Worm (Caenorhabditis elegans) whole organism, L2 larva: ENCODE results near the gene sru-8.

Source experiments
- C34F6.9 ChIP-seq: fragments of 150-350 bp; optimal IDR thresholded peaks from 2 replicates; lab custom pipeline; 2014; ENCODE audit warnings: missing biosample characterization, missing genetic modification characterization
- R02D3.7 ChIP-seq: fragments of 150-350 bp; optimal IDR thresholded peaks from 2 replicates; lab custom pipeline; 2014; ENCODE audit warnings: missing biosample characterization, missing genetic modification characterization
- Y55F3AM.14 ChIP-seq: fragments of 200-800 bp; sonication (Bioruptor generic); optimal IDR thresholded peaks from 2 replicates; lab custom pipeline; 2018; ENCODE audit warnings: mild to moderate bottlenecking, missing genetic modification characterization, missing compliant biosample characterization
- alr-1 ChIP-seq: fragments of 150-350 bp; optimal IDR thresholded peaks from 2 replicates; lab custom pipeline; 2014; ENCODE audit warnings: missing biosample characterization, missing genetic modification characterization
- aly-2 ChIP-seq: fragments of 150-350 bp; optimal IDR thresholded peaks from 2 replicates; lab custom pipeline; 2014; ENCODE audit warnings: missing biosample characterization, missing genetic modification characterization
- blmp-1 ChIP-seq: sonication (generic microtip); optimal IDR thresholded peaks from 2 replicates; lab custom pipeline; 2017; ENCODE audit warnings: missing genetic modification characterization, mild to moderate bottlenecking, missing compliant biosample characterization, antibody characterized with exemption, moderate library complexity; ENCODE audit not compliant: insufficient read depth
- ceh-16 ChIP-seq: fragments of 150-350 bp; optimal IDR thresholded peaks from 2 replicates; lab custom pipeline; 2014; ENCODE audit warnings: missing biosample characterization, missing genetic modification characterization
- ceh-82 ChIP-seq: fragments of 150-350 bp; optimal IDR thresholded peaks from 2 replicates; lab custom pipeline; 2014; ENCODE audit warnings: missing biosample characterization, missing genetic modification characterization
- crh-2 ChIP-seq: sonication (generic microtip); optimal IDR thresholded peaks from 2 replicates; lab custom pipeline; 2017; ENCODE audit warnings: missing biosample characterization, missing genetic modification characterization
- dmd-4 ChIP-seq: sonication (generic microtip); optimal IDR thresholded peaks from 2 replicates; lab custom pipeline; 2017; ENCODE audit warnings: missing biosample characterization, missing genetic modification characterization
- egl-27 ChIP-seq: sonication (generic microtip); optimal IDR thresholded peaks from 3 replicates; lab custom pipeline; 2017; ENCODE audit warnings: missing biosample characterization, missing genetic modification reagents, missing genetic modification characterization
- elt-1 ChIP-seq: fragments of 150-350 bp; optimal IDR thresholded peaks from 2 replicates; lab custom pipeline; 2014; ENCODE audit warnings: missing biosample characterization, missing genetic modification characterization
- elt-3 ChIP-seq: sonication (generic microtip); optimal IDR thresholded peaks from 2 replicates; lab custom pipeline; 2017; ENCODE audit warnings: missing biosample characterization, missing genetic modification characterization
- fos-1 ChIP-seq: fragments of 150-350 bp; optimal IDR thresholded peaks from 2 replicates; lab custom pipeline; 2014; ENCODE audit warnings: missing biosample characterization, missing genetic modification characterization
- lin-11 ChIP-seq: fragments of 150-350 bp; sonication (generic microtip); optimal IDR thresholded peaks from 2 replicates; lab custom pipeline; 2014; ENCODE audit warnings: missing biosample characterization, missing genetic modification characterization, inconsistent platforms, mixed read lengths
- lin-13 ChIP-seq: fragments of 150-350 bp; optimal IDR thresholded peaks from 2 replicates; lab custom pipeline; 2014; ENCODE audit warnings: missing biosample characterization, missing genetic modification reagents, missing genetic modification characterization
- lin-39 ChIP-seq: fragments of 150-350 bp; optimal IDR thresholded peaks from 2 replicates; lab custom pipeline; 2014; ENCODE audit warnings: missing biosample characterization, missing genetic modification reagents, missing genetic modification characterization
- lsy-2 ChIP-seq, 2 experiments: fragments of 150-350 bp in 1 of 2; sonication (generic microtip) in 1 of 2; optimal IDR thresholded peaks; 2 replicates each; lab custom pipeline; 2014 to 2017; ENCODE audit warnings: missing biosample characterization in 2 of 2, missing genetic modification characterization in 2 of 2
- mab-5 ChIP-seq: fragments of 150-350 bp; optimal IDR thresholded peaks from 2 replicates; lab custom pipeline; 2014; ENCODE audit warnings: missing biosample characterization, missing genetic modification characterization
- mdl-1 ChIP-seq, 2 experiments: fragments of 150-350 bp in 1 of 2; sonication (generic microtip) in 1 of 2; optimal IDR thresholded peaks; 2 replicates each; lab custom pipeline; 2017; ENCODE audit warnings: missing biosample characterization in 2 of 2, missing genetic modification characterization in 2 of 2
- nhr-10 ChIP-seq: sonication (generic microtip); optimal IDR thresholded peaks from 2 replicates; lab custom pipeline; 2017; ENCODE audit warnings: missing biosample characterization, missing genetic modification characterization
- nhr-11 ChIP-seq: fragments of 150-350 bp; optimal IDR thresholded peaks from 2 replicates; lab custom pipeline; 2014; ENCODE audit warnings: missing biosample characterization, missing genetic modification characterization
- nhr-12 ChIP-seq: fragments of 150-350 bp; optimal IDR thresholded peaks from 2 replicates; lab custom pipeline; 2014; ENCODE audit warnings: missing biosample characterization, missing genetic modification characterization
- nhr-129 ChIP-seq: fragments of 150-350 bp; optimal IDR thresholded peaks from 2 replicates; lab custom pipeline; 2014; ENCODE audit warnings: missing biosample characterization, missing genetic modification characterization
- nhr-21 ChIP-seq: fragments of 150-350 bp; optimal IDR thresholded peaks from 2 replicates; lab custom pipeline; 2014; ENCODE audit warnings: missing biosample characterization, missing genetic modification characterization
- nhr-23 ChIP-seq: fragments of 150-350 bp; optimal IDR thresholded peaks from 2 replicates; lab custom pipeline; 2014; ENCODE audit warnings: missing biosample characterization, missing genetic modification reagents, missing genetic modification characterization
- nhr-237 ChIP-seq: fragments of 150-350 bp; optimal IDR thresholded peaks from 2 replicates; lab custom pipeline; 2014; ENCODE audit warnings: missing biosample characterization, missing genetic modification characterization
- nhr-6 ChIP-seq: fragments of 150-350 bp; optimal IDR thresholded peaks from 2 replicates; lab custom pipeline; 2014; ENCODE audit warnings: missing biosample characterization, missing genetic modification characterization
- nhr-77 ChIP-seq: fragments of 150-350 bp; optimal IDR thresholded peaks from 2 replicates; lab custom pipeline; 2014; ENCODE audit warnings: missing biosample characterization, missing genetic modification characterization
- peb-1 ChIP-seq: fragments of 150-350 bp; optimal IDR thresholded peaks from 2 replicates; lab custom pipeline; 2014; ENCODE audit warnings: missing biosample characterization, missing genetic modification characterization
- sem-4 ChIP-seq: fragments of 150-350 bp; optimal IDR thresholded peaks from 2 replicates; lab custom pipeline; 2014; ENCODE audit warnings: missing biosample characterization, missing genetic modification reagents, missing genetic modification characterization
- skn-1 ChIP-seq: sonication (generic microtip); optimal IDR thresholded peaks from 2 replicates; lab custom pipeline; 2017; ENCODE audit warnings: missing biosample characterization, missing genetic modification characterization
- sma-3 ChIP-seq: sonication (generic microtip); optimal IDR thresholded peaks from 2 replicates; lab custom pipeline; 2016; ENCODE audit warnings: missing genetic modification reagents, missing genetic modification characterization, missing compliant biosample characterization
- sma-9 ChIP-seq, 2 experiments: fragments of 150-350 bp in 1 of 2; sonication (generic microtip) in 1 of 2; optimal IDR thresholded peaks; 2 replicates each; lab custom pipeline; 2014 to 2016; ENCODE audit warnings: missing genetic modification characterization in 2 of 2, mild to moderate bottlenecking in 1 of 2, missing biosample characterization in 1 of 2, missing compliant biosample characterization in 1 of 2, missing genetic modification reagents in 1 of 2, moderate library complexity in 1 of 2
- snpc-4 ChIP-seq: fragments of 150-350 bp; optimal IDR thresholded peaks from 2 replicates; lab custom pipeline; 2014; ENCODE audit warnings: missing biosample characterization, missing genetic modification characterization
- unc-39 ChIP-seq: fragments of 150-350 bp; optimal IDR thresholded peaks from 2 replicates; lab custom pipeline; 2014; ENCODE audit warnings: missing biosample characterization, missing genetic modification characterization
- unc-55 ChIP-seq: fragments of 150-350 bp; sonication (generic microtip); optimal IDR thresholded peaks from 3 replicates; lab custom pipeline; 2014; ENCODE audit warnings: missing biosample characterization, missing genetic modification reagents, missing genetic modification characterization
- unc-62 ChIP-seq: fragments of 150-350 bp; optimal IDR thresholded peaks from 2 replicates; lab custom pipeline; 2014; ENCODE audit warnings: missing biosample characterization, missing genetic modification reagents, missing genetic modification characterization
- zag-1 ChIP-seq: fragments of 150-350 bp; optimal IDR thresholded peaks from 2 replicates; lab custom pipeline; 2014; ENCODE audit warnings: missing biosample characterization, missing genetic modification characterization
- ztf-1 ChIP-seq: fragments of 200-800 bp; sonication (Bioruptor generic); conservative IDR thresholded peaks from 2 replicates; pipeline ENCODE4 v1.3.6; 2022; ENCODE audit warnings: missing genetic modification characterization, missing compliant biosample characterization
- ztf-4 ChIP-seq: fragments of 150-350 bp; optimal IDR thresholded peaks from 2 replicates; lab custom pipeline; 2014; ENCODE audit warnings: missing biosample characterization, missing genetic modification characterization

Gene sru-8

DNA sequence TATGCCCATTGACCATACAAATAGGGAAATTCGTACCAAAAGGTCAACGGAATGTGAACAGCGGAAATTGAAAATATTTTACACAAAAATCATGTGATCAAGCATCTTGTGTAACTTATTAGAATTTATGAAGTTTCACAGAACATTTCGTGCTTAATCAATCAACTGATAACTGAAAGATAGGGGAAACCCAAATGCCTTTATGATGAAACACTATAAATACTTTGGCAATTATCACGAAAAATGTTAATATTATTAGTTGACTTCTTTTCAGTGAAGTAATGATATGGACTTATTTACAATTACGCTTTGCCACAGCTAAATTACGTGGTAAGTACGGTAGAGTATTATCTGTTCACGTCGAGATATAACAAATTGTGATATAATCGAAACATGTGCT, 13.3 kb downstream of the sru-8 start:
- TF ChIP-seq fos-1 (tag; lab: Kevin White, UChicago) (peak; percentile 6), ceh-16 (tag; lab: Kevin White, UChicago) (no peak), ceh-82 (tag; lab: Kevin White, UChicago) (no peak), ztf-4 (tag; lab: Kevin White, UChicago) (no peak), nhr-77 (tag; lab: Kevin White, UChicago) (no peak), zag-1 (tag; lab: Kevin White, UChicago) (no peak), skn-1 (tag; lab: Kevin White, UChicago) (no peak), sma-9 (GFP tag; optimal IDR thresholded peaks at IDR 0.05; lab: Kevin White, UChicago) (peak; percentile 7), sma-9 (tag; optimal IDR thresholded peaks at IDR 0.05; lab: Kevin White, UChicago) (no peak), sma-3 (GFP tag; lab: Kevin White, UChicago) (no peak), unc-55 (GFP tag; lab: Kevin White, UChicago) (no peak), nhr-237 (no peak), blmp-1 (tag; lab: Kevin White, UChicago) (no peak), sem-4 (tag; lab: Kevin White, UChicago) (no peak), nhr-10 (tag; lab: Kevin White, UChicago) (no peak), crh-2 (tag; lab: Kevin White, UChicago) (peak; percentile 39), mab-5 (tag; lab: Kevin White, UChicago) (no peak), alr-1 (tag; lab: Kevin White, UChicago) (no peak), C34F6.9 (no peak)

DNA sequence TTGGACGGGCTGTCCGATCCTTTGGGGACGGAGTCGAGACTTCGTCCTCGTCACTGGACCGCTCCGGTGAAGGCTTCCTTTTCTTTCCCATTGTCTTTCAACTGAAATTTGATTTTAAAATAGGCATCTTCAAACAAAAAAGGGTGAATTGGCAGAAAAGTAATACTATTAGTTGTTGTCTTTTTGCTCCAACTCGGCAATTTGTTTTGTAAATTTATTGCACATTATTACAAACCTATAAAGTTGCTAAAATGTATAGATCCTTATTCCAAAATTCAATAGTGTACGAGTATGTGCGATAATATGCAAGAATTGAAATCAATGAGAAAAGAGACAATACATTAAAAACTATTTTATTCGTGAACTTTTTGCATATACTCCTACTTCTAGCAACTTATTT, 16.2 kb downstream of the sru-8 start, which contains the start of gene lsy-12:
lsy-12 (minus strand) TSS at position 101 of the 400 bp plus-strand sequence.
- TF ChIP-seq unc-39 (tag; lab: Kevin White, UChicago) = no peak
- no peak for TF ChIP-seq lsy-2 (tag; optimal IDR thresholded peaks at IDR 0.05; lab: Kevin White, UChicago)
- no peak for TF ChIP-seq ztf-4 (tag; lab: Kevin White, UChicago)
- TF ChIP-seq sem-4 (tag; lab: Kevin White, UChicago) = no peak
- TF ChIP-seq sma-9 (GFP tag; optimal IDR thresholded peaks at IDR 0.05; lab: Kevin White, UChicago) = no peak
- no peak for TF ChIP-seq sma-9 (tag; optimal IDR thresholded peaks at IDR 0.05; lab: Kevin White, UChicago)
- no peak for TF ChIP-seq R02D3.7 (tag; lab: Kevin White, UChicago)
- no peak for TF ChIP-seq fos-1 (tag; lab: Kevin White, UChicago)
- TF ChIP-seq nhr-21 (tag; lab: Kevin White, UChicago) = no peak
- TF ChIP-seq elt-1 (tag; lab: Kevin White, UChicago) = no peak
- TF ChIP-seq lin-39 (tag; lab: Kevin White, UChicago) = no peak
- no peak for TF ChIP-seq nhr-10 (tag; lab: Kevin White, UChicago)
- no peak for TF ChIP-seq Y55F3AM.14 (GFP tag; lab: Kevin White, UChicago)
- TF ChIP-seq nhr-11 = no peak

DNA sequence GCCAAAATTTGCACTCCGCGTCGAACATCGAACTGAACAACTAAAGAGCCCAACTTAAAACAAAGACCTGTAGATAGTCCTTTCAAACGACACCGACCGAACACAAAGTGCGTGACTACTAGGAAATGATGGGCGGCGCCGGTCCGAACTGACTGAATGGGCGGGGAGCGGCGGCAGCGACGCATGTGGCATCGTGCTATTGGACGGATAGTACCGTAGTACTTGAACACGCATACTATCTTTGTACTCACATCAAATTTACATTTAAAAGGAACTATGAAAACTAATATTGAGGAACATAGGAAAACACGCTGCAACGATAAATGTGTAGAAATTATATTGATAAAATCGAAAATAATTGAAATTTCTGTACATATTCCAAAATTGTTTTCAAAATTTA, 16.7 kb downstream of the sru-8 start:
- TF ChIP-seq aly-2 (tag; lab: Kevin White, UChicago) = no peak
- no peak for TF ChIP-seq nhr-237
- peak in 1 of 2 experiments; percentile 82 for TF ChIP-seq lsy-2 (tag; optimal IDR thresholded peaks at IDR 0.05; lab: Kevin White, UChicago)
- no peak for TF ChIP-seq nhr-11
- no peak for TF ChIP-seq elt-1 (tag; lab: Kevin White, UChicago)

DNA sequence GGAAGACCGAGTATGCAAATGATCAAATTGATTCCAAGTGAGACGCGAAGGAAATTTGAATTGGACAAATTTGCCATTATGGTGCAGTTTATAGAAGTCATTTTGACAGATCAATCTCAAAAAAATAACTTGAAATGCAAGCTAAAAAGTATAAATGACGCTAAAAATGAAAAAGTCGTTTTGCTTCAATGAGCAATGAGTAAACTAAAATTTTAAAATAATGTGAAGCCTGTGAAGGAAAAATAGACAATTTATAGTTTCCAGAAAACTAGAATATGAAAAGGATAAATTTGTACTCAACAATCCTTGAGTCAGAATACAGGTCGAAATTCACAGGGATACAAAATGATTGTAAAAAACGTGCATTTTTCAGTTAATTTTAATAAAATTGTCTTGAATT, 24.6 kb downstream of the sru-8 start, which contains the start of gene srab-17:
srab-17 (minus strand) TSS at position 101 of the 400 bp plus-strand sequence.
- TF ChIP-seq nhr-237 = no peak
- TF ChIP-seq nhr-129 = no peak
- no peak for TF ChIP-seq ceh-82 (tag; lab: Kevin White, UChicago)
- TF ChIP-seq snpc-4 (tag; lab: Kevin White, UChicago) = no peak
- no peak for TF ChIP-seq elt-3 (tag; lab: Kevin White, UChicago)
- no peak for TF ChIP-seq nhr-21 (tag; lab: Kevin White, UChicago)
- no peak for TF ChIP-seq nhr-23 (tag; lab: Kevin White, UChicago)
- TF ChIP-seq egl-27 (tag; lab: Kevin White, UChicago) = no peak
- TF ChIP-seq nhr-11 = no peak
- no peak for TF ChIP-seq zag-1 (tag; lab: Kevin White, UChicago)
- no peak for TF ChIP-seq lsy-2 (tag; optimal IDR thresholded peaks at IDR 0.05; lab: Kevin White, UChicago)
- TF ChIP-seq mab-5 (tag; lab: Kevin White, UChicago) = no peak
- no peak for TF ChIP-seq dmd-4 (tag; lab: Kevin White, UChicago)
- TF ChIP-seq ceh-16 (tag; lab: Kevin White, UChicago) = no peak

DNA sequence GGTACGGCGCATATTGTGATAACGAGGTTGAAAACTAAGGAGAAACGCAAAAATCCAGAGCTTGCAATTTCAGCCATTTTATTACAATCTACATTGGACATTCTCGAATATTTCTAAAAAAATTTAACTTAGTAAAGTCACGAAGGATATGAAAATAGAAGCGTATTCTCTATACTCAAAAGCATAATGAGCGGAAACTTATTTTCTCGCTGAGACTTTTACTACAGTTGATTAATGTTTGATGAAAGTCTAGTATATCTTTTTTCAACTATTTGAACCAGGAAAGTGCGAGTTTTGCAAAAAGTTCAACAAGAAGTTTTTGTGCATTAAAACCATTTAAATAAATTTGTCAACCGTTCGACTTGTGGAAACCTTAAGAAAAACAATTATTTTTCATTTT, 27.7 kb downstream of the sru-8 start, which contains the start of gene srab-18:
srab-18 (minus strand) TSS at position 101 of the 400 bp plus-strand sequence.
- TF ChIP-seq skn-1 (tag; lab: Kevin White, UChicago) (no peak), snpc-4 (tag; lab: Kevin White, UChicago) (no peak), lin-13 (GFP tag; lab: Kevin White, UChicago) (no peak), ztf-1 (GFP tag; lab: Robert Waterston, UW) (no peak), nhr-129 (no peak), sma-3 (GFP tag; lab: Kevin White, UChicago) (no peak), unc-62 (GFP tag; lab: Kevin White, UChicago) (no peak), nhr-12 (tag; lab: Kevin White, UChicago) (no peak), ceh-82 (tag; lab: Kevin White, UChicago) (no peak), nhr-21 (tag; lab: Kevin White, UChicago) (no peak), mdl-1 (tag; optimal IDR thresholded peaks at IDR 0.05; lab: Kevin White, UChicago) (no peak), lin-11 (tag; lab: Kevin White, UChicago) (no peak), sma-9 (GFP tag; optimal IDR thresholded peaks at IDR 0.05; lab: Kevin White, UChicago) (no peak), sma-9 (tag; optimal IDR thresholded peaks at IDR 0.05; lab: Kevin White, UChicago) (no peak), nhr-6 (tag; lab: Kevin White, UChicago) (no peak), C34F6.9 (no peak), lin-39 (tag; lab: Kevin White, UChicago) (no peak), sem-4 (tag; lab: Kevin White, UChicago) (no peak), crh-2 (tag; lab: Kevin White, UChicago) (no peak), peb-1 (tag; lab: Kevin White, UChicago) (no peak)
